Worm (Caenorhabditis elegans) whole organism, mixed stage, embryonic: ENCODE measurements around the gene Y49E10.18.

Experiments
- ceh-83 ChIP-seq: fragments of 200-800 bp; sonication (Bioruptor generic); optimal IDR thresholded peaks from 2 replicates; lab custom pipeline; 2018; ENCODE audit warnings: mild to moderate bottlenecking, missing genetic modification characterization, missing compliant biosample characterization
- ces-1 ChIP-seq: fragments of 150-350 bp; optimal IDR thresholded peaks from 2 replicates; lab custom pipeline; 2014; ENCODE audit warnings: missing biosample characterization, missing genetic modification reagents, missing genetic modification characterization
- elt-3 ChIP-seq: fragments of 150-350 bp; optimal IDR thresholded peaks from 2 replicates; lab custom pipeline; 2014; ENCODE audit warnings: missing biosample characterization, missing genetic modification characterization
- hlh-1 ChIP-seq: fragments of 150-350 bp; optimal IDR thresholded peaks from 2 replicates; lab custom pipeline; 2014; ENCODE audit warnings: missing biosample characterization, missing genetic modification reagents, missing genetic modification characterization
- lin-13 ChIP-seq: fragments of 150-350 bp; optimal IDR thresholded peaks from 2 replicates; lab custom pipeline; 2014; ENCODE audit warnings: missing biosample characterization, missing genetic modification characterization
- lsy-2 ChIP-seq: fragments of 150-350 bp; optimal IDR thresholded peaks from 2 replicates; lab custom pipeline; 2014; ENCODE audit warnings: missing biosample characterization, missing genetic modification characterization
- mab-5 ChIP-seq: fragments of 150-350 bp; optimal IDR thresholded peaks from 2 replicates; lab custom pipeline; 2014; ENCODE audit warnings: missing biosample characterization, missing genetic modification characterization
- mep-1 ChIP-seq: fragments of 150-350 bp; optimal IDR thresholded peaks from 2 replicates; lab custom pipeline; 2017; ENCODE audit warnings: missing biosample characterization, missing genetic modification reagents, missing genetic modification characterization, inconsistent platforms
- nhr-12 ChIP-seq: fragments of 150-350 bp; optimal IDR thresholded peaks from 2 replicates; lab custom pipeline; 2014; ENCODE audit warnings: missing biosample characterization, missing genetic modification characterization
- nhr-237 ChIP-seq: fragments of 150-350 bp; optimal IDR thresholded peaks from 2 replicates; lab custom pipeline; 2014; ENCODE audit warnings: missing biosample characterization, missing genetic modification characterization
- nhr-28 ChIP-seq: fragments of 150-350 bp; optimal IDR thresholded peaks from 2 replicates; lab custom pipeline; 2014; ENCODE audit warnings: missing biosample characterization, missing genetic modification characterization
- pha-4 ChIP-seq: fragments of 150-350 bp; optimal IDR thresholded peaks from 2 replicates; lab custom pipeline; 2018; ENCODE audit warnings: missing biosample characterization, missing genetic modification reagents, missing genetic modification characterization
- sem-2 ChIP-seq: fragments of 200-800 bp; sonication (Bioruptor generic); optimal IDR thresholded peaks from 2 replicates; lab custom pipeline; 2018; ENCODE audit warnings: mild to moderate bottlenecking, missing genetic modification characterization, missing compliant biosample characterization
- unc-62 ChIP-seq: fragments of 150-350 bp; optimal IDR thresholded peaks from 2 replicates; lab custom pipeline; 2014; ENCODE audit warnings: missing biosample characterization, missing genetic modification reagents, missing genetic modification characterization

- TF ChIP-seq pha-4 (tag; lab: Kevin White, UChicago) (no peak), unc-62 (GFP tag; lab: Kevin White, UChicago) (no peak), nhr-28 (tag; lab: Kevin White, UChicago) (no peak), lsy-2 (tag; lab: Kevin White, UChicago) (no peak), elt-3 (tag; lab: Kevin White, UChicago) (no peak), ceh-83 (GFP tag; lab: Kevin White, UChicago) (no peak), mab-5 (no peak), nhr-237 (no peak), ces-1 (GFP tag; lab: Kevin White, UChicago) (peak; percentile 58), nhr-12 (tag; lab: Kevin White, UChicago) (no peak), lin-13 (no peak), mep-1 (no peak), hlh-1 (no peak), sem-2 (GFP tag; lab: Kevin White, UChicago) (no peak)
Observed at ce11 chrIII:12472497-12472896, 26.6 kb upstream of the Y49E10.18 start, which contains the start of gene cccp-1.
